Worm (Caenorhabditis elegans) whole organism, L4 larva: ENCODE results near the gene F11A5.15.

ENCODE experiments used
- ZK337.2 ChIP-seq: fragments of 200-800 bp; sonication (Bioruptor generic); IDR thresholded peaks from 2 replicates; pipeline ENCODE4 v1.3.6; 2022; ENCODE audit warnings: missing genetic modification reagents, missing genetic modification characterization, missing compliant biosample characterization
- ama-1 ChIP-seq: fragments of 150-350 bp; optimal IDR thresholded peaks from 2 replicates; lab custom pipeline; 2014; ENCODE audit warnings: inconsistent platforms, mixed read lengths
- ceh-82 ChIP-seq: sonication (generic microtip); optimal IDR thresholded peaks from 2 replicates; lab custom pipeline; 2017; ENCODE audit warnings: missing biosample characterization, missing genetic modification characterization
- ces-1 ChIP-seq: fragments of 150-350 bp; sonication (generic microtip); optimal IDR thresholded peaks from 4 replicates; lab custom pipeline; 2014; ENCODE audit warnings: missing biosample characterization, missing genetic modification reagents, missing genetic modification characterization
- dve-1 ChIP-seq: sonication (generic microtip); optimal IDR thresholded peaks from 2 replicates; lab custom pipeline; 2017; ENCODE audit warnings: antibody characterized with exemption, mild to moderate bottlenecking, missing genetic modification characterization, missing compliant biosample characterization; ENCODE audit not compliant: insufficient read depth
- fos-1 ChIP-seq: fragments of 150-350 bp; optimal IDR thresholded peaks from 2 replicates; lab custom pipeline; 2014; ENCODE audit warnings: missing biosample characterization, missing genetic modification characterization
- lin-13 ChIP-seq: fragments of 150-350 bp; optimal IDR thresholded peaks from 2 replicates; lab custom pipeline; 2014; ENCODE audit warnings: missing biosample characterization, missing genetic modification reagents, missing genetic modification characterization
- mdl-1 ChIP-seq, 2 experiments: fragments of 150-350 bp in 1 of 2; sonication (generic microtip) in 1 of 2; optimal IDR thresholded peaks; 2 replicates each; lab custom pipeline; 2014 to 2017; ENCODE audit warnings: missing biosample characterization in 2 of 2, missing genetic modification characterization in 2 of 2
- mxl-3 ChIP-seq: fragments of 200-800 bp; sonication (Bioruptor generic); optimal IDR thresholded peaks from 2 replicates; lab custom pipeline; 2018; ENCODE audit warnings: mild to moderate bottlenecking, missing genetic modification characterization, missing compliant biosample characterization
- nhr-237 ChIP-seq: sonication (generic microtip); optimal IDR thresholded peaks from 2 replicates; lab custom pipeline; 2017; ENCODE audit warnings: missing biosample characterization, missing genetic modification characterization
- rbr-2 ChIP-seq: sonication (generic microtip); optimal IDR thresholded peaks from 2 replicates; lab custom pipeline; 2016; ENCODE audit warnings: missing genotype, missing genetic modification characterization, missing compliant biosample characterization
- unc-39 ChIP-seq: sonication (generic microtip); optimal IDR thresholded peaks from 2 replicates; lab custom pipeline; 2017; ENCODE audit warnings: missing biosample characterization, missing genetic modification characterization

DNA sequence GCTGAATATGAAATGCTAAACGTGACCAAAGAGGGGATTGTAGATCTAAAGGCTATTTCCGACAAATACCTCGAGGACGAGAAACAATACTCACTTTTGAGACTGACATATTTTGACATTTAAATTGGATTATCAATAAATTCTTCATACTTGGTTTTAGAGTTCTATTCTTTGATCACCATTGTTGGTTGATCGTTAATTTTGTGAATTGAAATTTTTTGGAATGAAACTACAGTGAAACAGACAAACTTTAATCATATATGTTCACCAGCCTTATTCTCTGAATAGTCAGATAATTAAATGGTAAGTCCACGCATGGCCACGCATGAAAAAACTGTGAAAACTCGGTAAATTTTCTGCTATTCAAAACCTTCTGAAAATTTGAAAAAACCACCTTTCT is 15.8 kb downstream of the F11A5.15 start, which contains the start of gene F11A5.18:
- TF ChIP-seq ZK337.2 (GFP tag; lab: Robert Waterston, UW) (no peak), ama-1 (lab: Kevin White, UChicago) (no peak), fos-1 (tag; lab: Kevin White, UChicago) (no peak), dve-1 (no peak), ceh-82 (no peak), mxl-3 (GFP tag; lab: Kevin White, UChicago) (no peak), ces-1 (GFP tag; lab: Kevin White, UChicago) (no peak), mdl-1 (tag; optimal IDR thresholded peaks at IDR 0.05; lab: Kevin White, UChicago) (no peak), lin-13 (GFP tag; lab: Kevin White, UChicago) (no peak), unc-39 (tag; lab: Kevin White, UChicago) (no peak), nhr-237 (tag; lab: Kevin White, UChicago) (no peak), rbr-2 (no peak)
